Worm (Caenorhabditis elegans) whole organism, L1 larva: Measurements from ENCODE around the gene srw-26.

Experiments used
- aly-2 ChIP-seq: fragments of 150-350 bp; optimal IDR thresholded peaks from 2 replicates; lab custom pipeline; 2014; ENCODE audit warnings: missing biosample characterization, missing genetic modification characterization
- hlh-4 ChIP-seq: sonication (generic microtip); optimal IDR thresholded peaks from 2 replicates; lab custom pipeline; 2016; ENCODE audit warnings: mild to moderate bottlenecking, missing genetic modification characterization, missing compliant biosample characterization
- lsy-2 ChIP-seq, 2 experiments: fragments of 150-350 bp; optimal IDR thresholded peaks; 2 replicates each; lab custom pipeline; 2014; ENCODE audit warnings: missing biosample characterization in 2 of 2, missing genetic modification characterization in 2 of 2
- unc-86 ChIP-seq: sonication (generic microtip); optimal IDR thresholded peaks from 2 replicates; lab custom pipeline; 2016; ENCODE audit warnings: missing genetic modification characterization, missing compliant biosample characterization

DNA sequence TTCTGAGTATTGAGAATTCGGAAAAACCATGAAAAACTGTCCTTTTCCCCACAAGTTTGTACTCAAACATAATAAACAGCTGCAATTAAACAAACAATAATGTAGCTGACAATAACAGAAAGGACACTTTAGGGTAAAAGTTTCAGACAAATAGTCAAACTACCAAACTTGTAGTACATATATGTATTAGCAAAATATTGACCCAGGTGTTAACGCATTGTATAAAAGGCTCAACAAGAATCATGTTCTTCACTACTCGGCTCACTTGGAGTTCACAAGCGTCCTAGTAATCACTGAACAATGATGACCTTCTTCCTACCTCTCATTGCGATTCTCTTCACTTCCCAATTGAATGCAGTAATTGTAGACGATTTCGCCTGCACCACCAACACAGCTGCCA lies 20.4 kb downstream of the srw-26 start, which contains the start of gene F35E8.6:
- no peak for TF ChIP-seq lsy-2 (tag; optimal IDR thresholded peaks at IDR 0.05; lab: Kevin White, UChicago)
- no peak for TF ChIP-seq unc-86
- no peak for TF ChIP-seq hlh-4 (tag; lab: Kevin White, UChicago)
- TF ChIP-seq aly-2, result no peak
